Fruit fly (Drosophila melanogaster): ENCODE measurements around the gene MtnA.

Gene MtnA

dm6 chr3R:9762955-9763931 is 20.9 kb downstream of the MtnA start, which contains the start of the genes Snap24 and CG8478 (continued):
- TF ChIP-seq BtbVII (GFP tag; optimal IDR thresholded peaks at IDR 0.05), result no peak
- TF ChIP-seq CG14710 (tag; optimal IDR thresholded peaks at IDR 0.05), result peak; percentile 78
- TF ChIP-seq Nf-YC (tag; optimal IDR thresholded peaks at IDR 0.05), result peak; percentile 20
- TF ChIP-seq sens (GFP tag), result peak; percentile 91
- peak; percentile 82 for TF ChIP-seq bbx (GFP tag; IDR thresholded peaks at IDR 0.05; ENCODE audit: partially characterized antibody)
- peak; percentile 86 for TF ChIP-seq MESR4 (GFP tag; optimal IDR thresholded peaks at IDR 0.05)
- TF ChIP-seq CG9932 (GFP tag; IDR thresholded peaks at IDR 0.05), result peak; percentile 50
- peak; percentile 10 for TF ChIP-seq CG9727 (GFP tag; optimal IDR thresholded peaks at IDR 0.05)
- peak; percentile 26 for TF ChIP-seq CG12659 (GFP tag; optimal IDR thresholded peaks at IDR 0.05)
- TF ChIP-seq Camta (GFP tag; optimal IDR thresholded peaks at IDR 0.05), result peak; percentile 33
- TF ChIP-seq Sry-δ (GFP tag; optimal IDR thresholded peaks at IDR 0.05), result peak; percentile 88
- TF ChIP-seq nmo (GFP tag; optimal IDR thresholded peaks at IDR 0.05), result peak; percentile 37
- TF ChIP-seq fd64A (GFP tag; optimal IDR thresholded peaks at IDR 0.05), result no peak
- TF ChIP-seq Atf3 (GFP tag; optimal IDR thresholded peaks at IDR 0.05), result no peak
- TF ChIP-seq CG17802 (tag; optimal IDR thresholded peaks at IDR 0.05), result peak; percentile 92
- peak; percentile 43; the same call in 1 of the 3 replicates for TF ChIP-seq CG17361 (GFP tag; IDR thresholded peaks at IDR 0.05)
- peak; percentile 80 for TF ChIP-seq ato (GFP tag; IDR thresholded peaks at IDR 0.05; ENCODE audit: partially characterized antibody)
- peak; percentile 66; the same call in 2 of the 3 replicates for TF ChIP-seq zen2 (GFP tag; IDR thresholded peaks at IDR 0.05; ENCODE audit: partially characterized antibody)
- TF ChIP-seq peb (GFP tag; IDR thresholded peaks at IDR 0.05), result no peak
- TF ChIP-seq Pdp1 (GFP tag; optimal IDR thresholded peaks at IDR 0.05), result peak in 1 of 2 experiments; percentile 22
- TF ChIP-seq lilli (GFP tag; optimal IDR thresholded peaks at IDR 0.05), result peak; percentile 30
- no peak for TF ChIP-seq CG4424 (GFP tag; optimal IDR thresholded peaks at IDR 0.05)
- no peak for TF ChIP-seq wek (GFP tag; optimal IDR thresholded peaks at IDR 0.05)
- peak; percentile 91 for TF ChIP-seq stwl (tag; optimal IDR thresholded peaks at IDR 0.05)
- peak; percentile 68; the same call in 1 of the 2 replicates for TF ChIP-seq tna (GFP tag; IDR thresholded peaks at IDR 0.05; ENCODE audit: partially characterized antibody)
- TF ChIP-seq grau (tag; optimal IDR thresholded peaks at IDR 0.05), result peak; percentile 0
- peak; percentile 12 for TF ChIP-seq zen (tag; optimal IDR thresholded peaks at IDR 0.05)
- peak; percentile 82 for TF ChIP-seq knrl (GFP tag; IDR thresholded peaks at IDR 0.05; ENCODE audit: partially characterized antibody)
- TF ChIP-seq CG2116 (GFP tag; optimal IDR thresholded peaks at IDR 0.05), result peak; percentile 66
- peak; percentile 46 for TF ChIP-seq pita (GFP tag; optimal IDR thresholded peaks at IDR 0.05)
- peak; percentile 79 for TF ChIP-seq CG34224 (GFP tag; IDR thresholded peaks at IDR 0.05; ENCODE audit: partially characterized antibody)
- peak; percentile 30 for TF ChIP-seq CG30403 (GFP tag; optimal IDR thresholded peaks at IDR 0.05)
- TF ChIP-seq CG11093 (GFP tag; IDR thresholded peaks at IDR 0.05), result no peak
- peak; percentile 25 for TF ChIP-seq Ets97D (GFP tag; optimal IDR thresholded peaks at IDR 0.05)
- TF ChIP-seq inv (GFP tag; IDR thresholded peaks at IDR 0.05; ENCODE audit: partially characterized antibody), result peak; percentile 72
- TF ChIP-seq HLH4C (GFP tag; IDR thresholded peaks at IDR 0.05; ENCODE audit: partially characterized antibody), result peak; percentile 77
- TF ChIP-seq PHDP (tag; optimal IDR thresholded peaks at IDR 0.05), result no peak
- peak; percentile 86 for TF ChIP-seq BEAF-32 (GFP tag; optimal IDR thresholded peaks at IDR 0.05)
- no peak for TF ChIP-seq CG15479 (GFP tag; optimal IDR thresholded peaks at IDR 0.05)
- peak; percentile 2 for TF ChIP-seq CG9797 (GFP tag; optimal IDR thresholded peaks at IDR 0.05)
- TF ChIP-seq mld (GFP tag; IDR thresholded peaks at IDR 0.05; ENCODE audit: partially characterized antibody), result peak; percentile 56; the same call in 2 of the 3 replicates
- peak; percentile 75 for TF ChIP-seq Myb (GFP tag; optimal IDR thresholded peaks at IDR 0.05)
- TF ChIP-seq ssp (GFP tag; IDR thresholded peaks at IDR 0.05), result peak; percentile 92
- TF ChIP-seq hbn (GFP tag; IDR thresholded peaks at IDR 0.05; ENCODE audit: partially characterized antibody), result peak; percentile 65
- TF ChIP-seq luna (GFP tag; optimal IDR thresholded peaks at IDR 0.05), result no peak
- TF ChIP-seq hth (optimal IDR thresholded peaks at IDR 0.05), result no peak
